Fruit fly (Drosophila melanogaster) whole organism, embryonic: ENCODE data around the gene Baldspot.

Experiments used
- Atf3 ChIP-seq: fragments of 200-800 bp; sonication (Bioruptor generic); optimal IDR thresholded peaks from 3 replicates; lab custom pipeline; 2016; ENCODE audit warnings: missing biosample characterization, missing genetic modification characterization
- CG10979 ChIP-seq: fragments of 200-800 bp; sonication (Bioruptor generic); optimal IDR thresholded peaks from 2 replicates; lab custom pipeline; 2018; ENCODE audit warnings: missing biosample characterization, mild to moderate bottlenecking, missing genetic modification characterization, moderate library complexity
- CG13624 ChIP-seq: fragments of 200-800 bp; sonication (Bioruptor generic); optimal IDR thresholded peaks from 2 replicates; lab custom pipeline; 2016; ENCODE audit warnings: missing biosample characterization, missing genetic modification characterization
- CG14667 ChIP-seq: fragments of 200-800 bp; sonication (Bioruptor generic); IDR thresholded peaks from 2 replicates; pipeline ENCODE4 v1.3.6; 2022; ENCODE audit warnings: missing biosample characterization, missing genetic modification characterization
- CG15073 ChIP-seq: fragments of 200-800 bp; sonication (Bioruptor generic); optimal IDR thresholded peaks from 2 replicates; lab custom pipeline; 2016; ENCODE audit warnings: missing biosample characterization, missing genetic modification characterization
- CG17361 ChIP-seq: fragments of 200-800 bp; sonication (Bioruptor generic); IDR thresholded peaks from 3 replicates; pipeline ENCODE4 v1.3.6; 2022; ENCODE audit warnings: missing biosample characterization, missing genetic modification characterization
- CG2116 ChIP-seq: fragments of 200-800 bp; sonication (Bioruptor generic); optimal IDR thresholded peaks from 3 replicates; lab custom pipeline; 2018; ENCODE audit warnings: missing biosample characterization, mild to moderate bottlenecking, missing genetic modification characterization
- CG2202 ChIP-seq: fragments of 200-800 bp; sonication (Bioruptor generic); optimal IDR thresholded peaks from 2 replicates; lab custom pipeline; 2018; ENCODE audit warnings: missing biosample characterization, mild to moderate bottlenecking, missing genetic modification characterization
- CG2712 ChIP-seq: fragments of 200-800 bp; optimal IDR thresholded peaks from 3 replicates; lab custom pipeline; 2019; ENCODE audit warnings: missing biosample characterization, mild to moderate bottlenecking, missing genetic modification characterization, moderate library complexity
- CG2889 ChIP-seq: fragments of 200-800 bp; sonication (Bioruptor generic); IDR thresholded peaks from 3 replicates; pipeline ENCODE4 v1.3.6; 2022; ENCODE audit warnings: missing biosample characterization, missing genetic modification characterization
- CG30403 ChIP-seq: fragments of 200-800 bp; sonication (Bioruptor generic); optimal IDR thresholded peaks from 3 replicates; lab custom pipeline; 2016; ENCODE audit warnings: missing biosample characterization, missing genetic modification characterization
- CG3838 ChIP-seq: fragments of 200-800 bp; sonication (Bioruptor generic); optimal IDR thresholded peaks from 3 replicates; lab custom pipeline; 2016; ENCODE audit warnings: missing biosample characterization, missing genetic modification characterization
- CG4282 ChIP-seq: fragments of 200-800 bp; sonication (Bioruptor generic); optimal IDR thresholded peaks from 2 replicates; lab custom pipeline; 2016; ENCODE audit warnings: missing biosample characterization, missing genetic modification characterization
- CG6654 ChIP-seq: fragments of 200-800 bp; sonication (Bioruptor generic); optimal IDR thresholded peaks from 2 replicates; lab custom pipeline; 2017; ENCODE audit warnings: missing biosample characterization, mild to moderate bottlenecking, missing genetic modification characterization
- CG8281 ChIP-seq: fragments of 200-800 bp; sonication (Bioruptor generic); optimal IDR thresholded peaks from 2 replicates; lab custom pipeline; 2018; ENCODE audit warnings: missing biosample characterization, mild to moderate bottlenecking, missing genetic modification characterization, moderate library complexity
- CG8388 ChIP-seq: fragments of 200-800 bp; sonication (Bioruptor generic); optimal IDR thresholded peaks from 2 replicates; lab custom pipeline; 2019; ENCODE audit warnings: missing biosample characterization, mild to moderate bottlenecking, missing genetic modification characterization, moderate library complexity
- CG8765 ChIP-seq: fragments of 200-800 bp; sonication (Bioruptor generic); IDR thresholded peaks from 2 replicates; pipeline ENCODE4 v1.3.6; 2022; ENCODE audit warnings: missing biosample characterization, missing genetic modification characterization
- CG9437 ChIP-seq: fragments of 200-800 bp; sonication (Bioruptor generic); optimal IDR thresholded peaks from 2 replicates; lab custom pipeline; 2018; ENCODE audit warnings: missing biosample characterization, mild to moderate bottlenecking, missing genetic modification characterization
- CG9797 ChIP-seq: fragments of 200-800 bp; sonication (Bioruptor generic); optimal IDR thresholded peaks from 3 replicates; lab custom pipeline; 2018; ENCODE audit warnings: missing biosample characterization, mild to moderate bottlenecking, missing genetic modification characterization
- CTCF ChIP-seq: fragments of 200-800 bp; sonication (Bioruptor generic); optimal IDR thresholded peaks from 2 replicates; lab custom pipeline; 2017; ENCODE audit warnings: missing biosample characterization, mild to moderate bottlenecking, missing genetic modification characterization, moderate library complexity
- CrebB ChIP-seq: fragments of 200-800 bp; sonication (Bioruptor generic); optimal IDR thresholded peaks from 3 replicates; lab custom pipeline; 2018; ENCODE audit warnings: missing biosample characterization, mild to moderate bottlenecking, missing genetic modification characterization
- Doc2 ChIP-seq: fragments of 200-800 bp; sonication (Bioruptor generic); IDR thresholded peaks from 2 replicates; pipeline ENCODE4 v1.3.6; 2022; ENCODE audit warnings: missing biosample characterization, missing genetic modification characterization
- E2f2 ChIP-seq: fragments of 200-800 bp; sonication (Bioruptor generic); IDR thresholded peaks from 2 replicates; pipeline ENCODE4 v1.3.6; 2022; ENCODE audit warnings: missing biosample characterization, missing genetic modification characterization
- Hr39 ChIP-seq: fragments of >200 bp; optimal IDR thresholded peaks from 2 replicates; lab custom pipeline; 2017
- Hsf ChIP-seq: fragments of 200-800 bp; sonication (Bioruptor generic); optimal IDR thresholded peaks from 3 replicates; lab custom pipeline; 2016; ENCODE audit warnings: missing biosample characterization, missing genetic modification characterization
- NK7.1 ChIP-seq: fragments of 200-800 bp; sonication (Bioruptor generic); optimal IDR thresholded peaks from 3 replicates; lab custom pipeline; 2016; ENCODE audit warnings: missing biosample characterization, missing genetic modification characterization
- Neu2 ChIP-seq: fragments of 200-800 bp; sonication (Bioruptor generic); optimal IDR thresholded peaks from 3 replicates; lab custom pipeline; 2016; ENCODE audit warnings: missing biosample characterization, missing genetic modification characterization, borderline replicate concordance
- Nf-YC ChIP-seq: fragments of 200-800 bp; optimal IDR thresholded peaks from 3 replicates; lab custom pipeline; 2019; ENCODE audit warnings: missing biosample characterization, mild to moderate bottlenecking, missing genetic modification characterization, moderate library complexity
- Rfx ChIP-seq: fragments of 200-800 bp; sonication (Bioruptor generic); IDR thresholded peaks from 2 replicates; pipeline ENCODE4 v1.3.6; 2022; ENCODE audit warnings: missing biosample characterization, missing genetic modification characterization
- Side ChIP-seq: fragments of 200-800 bp; sonication (Bioruptor generic); optimal IDR thresholded peaks from 2 replicates; lab custom pipeline; 2016; ENCODE audit warnings: missing biosample characterization, missing genetic modification characterization
- Sox102F ChIP-seq: fragments of 200-800 bp; sonication (Bioruptor generic); optimal IDR thresholded peaks from 2 replicates; lab custom pipeline; 2018; ENCODE audit warnings: missing biosample characterization, mild to moderate bottlenecking, missing genetic modification characterization, moderate library complexity
- Sry-β ChIP-seq: fragments of 200-800 bp; sonication (Bioruptor generic); optimal IDR thresholded peaks from 2 replicates; lab custom pipeline; 2018; ENCODE audit warnings: missing biosample characterization, mild to moderate bottlenecking, missing genetic modification characterization, moderate library complexity
- Tbp ChIP-seq: fragments of >200 bp; optimal IDR thresholded peaks from 2 replicates; lab custom pipeline; 2018; ENCODE audit warnings: missing biosample characterization, missing genetic modification characterization
- Vsx1 ChIP-seq: fragments of 200-800 bp; sonication (Bioruptor generic); optimal IDR thresholded peaks from 2 replicates; lab custom pipeline; 2017; ENCODE audit warnings: missing biosample characterization, mild to moderate bottlenecking, missing genetic modification characterization, missing genetic modification reagents
- crp ChIP-seq, 2 experiments: fragments of 200-800 bp; sonication (Bioruptor generic); optimal IDR thresholded peaks; 2 replicates in 1 of 2; 3 replicates in 1 of 2; lab custom pipeline; 2017; ENCODE audit warnings: missing biosample characterization in 2 of 2, missing genetic modification characterization in 2 of 2, mild to moderate bottlenecking in 1 of 2, moderate library complexity in 1 of 2
- danr ChIP-seq: fragments of 200-800 bp; sonication (Bioruptor generic); IDR thresholded peaks from 2 replicates; pipeline ENCODE4 v1.3.6; 2022; ENCODE audit warnings: missing biosample characterization, missing genetic modification characterization
- dati ChIP-seq: fragments of 200-800 bp; sonication (Bioruptor generic); IDR thresholded peaks from 2 replicates; pipeline ENCODE4 v1.3.6; 2022; ENCODE audit warnings: missing biosample characterization, missing genetic modification characterization
- disco-r ChIP-seq: fragments of 200-800 bp; sonication (Bioruptor generic); optimal IDR thresholded peaks from 2 replicates; lab custom pipeline; 2016; ENCODE audit warnings: missing biosample characterization, missing genetic modification characterization
- dmrt11E ChIP-seq: fragments of 200-800 bp; sonication (Bioruptor generic); optimal IDR thresholded peaks from 3 replicates; lab custom pipeline; 2018; ENCODE audit warnings: missing biosample characterization, mild to moderate bottlenecking, missing genetic modification characterization, moderate library complexity
- eve ChIP-seq, 2 experiments: fragments of >200 bp; optimal IDR thresholded peaks; 2 replicates each; lab custom pipeline; 2017; ENCODE audit warnings: missing biosample characterization in 2 of 2, missing genetic modification characterization in 2 of 2
- fd102C ChIP-seq: fragments of 200-800 bp; sonication (Bioruptor generic); optimal IDR thresholded peaks from 2 replicates; lab custom pipeline; 2018; ENCODE audit warnings: missing biosample characterization, mild to moderate bottlenecking, missing genetic modification characterization, moderate library complexity
- klu ChIP-seq: fragments of 200-800 bp; sonication (Bioruptor generic); IDR thresholded peaks from 2 replicates; pipeline ENCODE4 v1.3.6; 2022; ENCODE audit warnings: missing biosample characterization, missing genetic modification characterization
- lov ChIP-seq, 2 experiments: fragments of 200-800 bp in 1 of 2; fragments of >200 bp in 1 of 2; sonication (Bioruptor generic) in 1 of 2; IDR thresholded peaks in 1 of 2; optimal IDR thresholded peaks in 1 of 2; 2 replicates in 1 of 2; 3 replicates in 1 of 2; pipeline versions ENCODE4 v1.3.6 to Lab custom; 2017 to 2022; ENCODE audit warnings: missing biosample characterization in 1 of 2, missing genetic modification characterization in 1 of 2
- luna ChIP-seq: fragments of 200-800 bp; sonication (Bioruptor generic); optimal IDR thresholded peaks from 2 replicates; lab custom pipeline; 2016; ENCODE audit warnings: missing biosample characterization, missing genetic modification characterization
- pnt ChIP-seq: fragments of 200-800 bp; sonication (Bioruptor generic); optimal IDR thresholded peaks from 3 replicates; lab custom pipeline; 2016; ENCODE audit warnings: missing biosample characterization, missing genetic modification characterization
- prd ChIP-seq, 3 experiments: fragments of >200 bp in 2 of 3; fragments of 200-800 bp in 1 of 3; sonication (Bioruptor generic) in 1 of 3; optimal IDR thresholded peaks in 2 of 3; IDR thresholded peaks in 1 of 3; 2 replicates in 2 of 3; 3 replicates in 1 of 3; pipeline versions ENCODE4 v1.3.6 to Lab custom; 2017 to 2022; ENCODE audit warnings: missing biosample characterization in 1 of 3, missing genetic modification characterization in 1 of 3
- sd ChIP-seq: fragments of 200-800 bp; sonication (Bioruptor generic); optimal IDR thresholded peaks from 3 replicates; lab custom pipeline; 2018; ENCODE audit warnings: missing biosample characterization, mild to moderate bottlenecking, missing genetic modification characterization, moderate library complexity
- sens-2 ChIP-seq: fragments of 200-800 bp; sonication (Bioruptor generic); IDR thresholded peaks from 2 replicates; pipeline ENCODE4 v1.3.6; 2022; ENCODE audit warnings: missing biosample characterization, missing genetic modification characterization
- sisA ChIP-seq: fragments of 200-800 bp; sonication (Bioruptor generic); IDR thresholded peaks from 2 replicates; pipeline ENCODE4 v1.3.6; 2022; ENCODE audit warnings: missing biosample characterization, missing genetic modification characterization
- vvl ChIP-seq: fragments of 200-800 bp; sonication (Bioruptor generic); IDR thresholded peaks from 2 replicates; pipeline ENCODE4 v1.3.6; 2022; ENCODE audit warnings: missing biosample characterization, missing genetic modification characterization
- yki ChIP-seq: fragments of >200 bp; optimal IDR thresholded peaks from 3 replicates; lab custom pipeline; 2018
- zfh1 ChIP-seq: fragments of 200-800 bp; sonication (Bioruptor generic); IDR thresholded peaks from 3 replicates; pipeline ENCODE4 v1.3.6; 2022; ENCODE audit warnings: missing biosample characterization, missing genetic modification characterization

Gene Baldspot

dm6 chr3L:16635566-16636210 lies 25.7 kb downstream of the Baldspot start (continued):
- TF ChIP-seq CG10979 (tag; lab: Kevin White, UChicago) (peak; percentile 49), fd102C (GFP tag; lab: Kevin White, UChicago) (no peak), CG13624 (no peak), Tbp (GFP tag; lab: Kevin White, UChicago) (no peak), Sry-β (no peak), CG2712 (tag; lab: Kevin White, UChicago) (peak; percentile 46), Hsf (GFP tag; lab: Kevin White, UChicago) (peak; percentile 29), sisA (GFP tag; lab: Robert Waterston, UW) (no peak), sd (tag; lab: Kevin White, UChicago) (no peak), CrebB (tag; lab: Kevin White, UChicago) (no peak), E2f2 (GFP tag; lab: Robert Waterston, UW) (no peak), Hr39 (lab: Kevin White, UChicago) (no peak), CG2202 (tag; lab: Kevin White, UChicago) (no peak), Neu2 (GFP tag; lab: Kevin White, UChicago) (no peak), crp (GFP tag; optimal IDR thresholded peaks at IDR 0.05; lab: Kevin White, UChicago) (no peak), disco-r (GFP tag; lab: Kevin White, UChicago) (no peak), zfh1 (no peak), CG2889 (no peak), vvl (GFP tag; lab: Robert Waterston, UW) (peak; percentile 81), Nf-YC (no peak), klu (GFP tag; lab: Robert Waterston, UW) (no peak), pnt (GFP tag; lab: Kevin White, UChicago) (no peak), CG8281 (no peak), yki (lab: Kevin White, UChicago) (no peak), CG30403 (GFP tag; lab: Kevin White, UChicago) (no peak), luna (GFP tag; lab: Kevin White, UChicago) (no peak), CG17361 (peak; percentile 59; the same call in 2 of the 3 replicates), Atf3 (GFP tag; lab: Kevin White, UChicago) (no peak), CG9797 (GFP tag; lab: Kevin White, UChicago) (no peak), Vsx1 (GFP tag; lab: Kevin White, UChicago) (no peak), dmrt11E (tag; lab: Kevin White, UChicago) (peak; percentile 6), CG6654 (GFP tag; lab: Kevin White, UChicago) (no peak), Sox102F (GFP tag; lab: Kevin White, UChicago) (no peak), prd (optimal IDR thresholded peaks at IDR 0.05; lab: Kevin White, UChicago) (no peak), prd (GFP tag; IDR thresholded peaks at IDR 0.05; lab: Robert Waterston, UW) (no peak), CG4282 (no peak), CG9437 (GFP tag; lab: Kevin White, UChicago) (peak; percentile 15), Rfx (GFP tag; lab: Robert Waterston, UW) (no peak), dati (GFP tag; lab: Robert Waterston, UW) (no peak), CG14667 (no peak), Side (GFP tag; lab: Kevin White, UChicago) (no peak), danr (GFP tag; lab: Robert Waterston, UW) (no peak), CG3838 (GFP tag; lab: Kevin White, UChicago) (no peak), NK7.1 (GFP tag; lab: Kevin White, UChicago) (no peak), eve (GFP tag; optimal IDR thresholded peaks at IDR 0.05; lab: Kevin White, UChicago) (peak in 1 of 2 experiments; percentile 7), CTCF (GFP tag; lab: Kevin White, UChicago) (no peak), Doc2 (GFP tag; lab: Robert Waterston, UW) (no peak), lov (optimal IDR thresholded peaks at IDR 0.05; lab: Kevin White, UChicago) (no peak), lov (GFP tag; IDR thresholded peaks at IDR 0.05; lab: Robert Waterston, UW) (no peak), sens-2 (GFP tag; lab: Robert Waterston, UW) (no peak), CG15073 (no peak), CG8765 (GFP tag; lab: Robert Waterston, UW) (no peak), CG8388 (peak; percentile 22), CG2116 (GFP tag; lab: Kevin White, UChicago) (no peak)
